Worm (Caenorhabditis elegans) whole organism, L2 larva: ENCODE results near the gene plep-1.

Experiments
- F13H6.1 ChIP-seq: sonication (generic microtip); optimal IDR thresholded peaks from 2 replicates; lab custom pipeline; 2016; ENCODE audit warnings: missing genetic modification characterization, missing compliant biosample characterization
- aly-2 ChIP-seq: fragments of 150-350 bp; optimal IDR thresholded peaks from 2 replicates; lab custom pipeline; 2014; ENCODE audit warnings: missing biosample characterization, missing genetic modification characterization
- ama-1 ChIP-seq: fragments of 150-350 bp; optimal IDR thresholded peaks from 2 replicates; lab custom pipeline; 2018; ENCODE audit warnings: inconsistent platforms
- blmp-1 ChIP-seq: sonication (generic microtip); optimal IDR thresholded peaks from 2 replicates; lab custom pipeline; 2017; ENCODE audit warnings: missing genetic modification characterization, mild to moderate bottlenecking, missing compliant biosample characterization, antibody characterized with exemption, moderate library complexity; ENCODE audit not compliant: insufficient read depth
- fos-1 ChIP-seq: fragments of 150-350 bp; optimal IDR thresholded peaks from 2 replicates; lab custom pipeline; 2014; ENCODE audit warnings: missing biosample characterization, missing genetic modification characterization
- gmeb-1 ChIP-seq: fragments of 150-350 bp; optimal IDR thresholded peaks from 2 replicates; lab custom pipeline; 2014; ENCODE audit warnings: missing biosample characterization, missing genetic modification characterization
- lin-13 ChIP-seq: fragments of 150-350 bp; optimal IDR thresholded peaks from 2 replicates; lab custom pipeline; 2014; ENCODE audit warnings: missing biosample characterization, missing genetic modification reagents, missing genetic modification characterization
- nhr-10 ChIP-seq: sonication (generic microtip); optimal IDR thresholded peaks from 2 replicates; lab custom pipeline; 2017; ENCODE audit warnings: missing biosample characterization, missing genetic modification characterization
- nhr-12 ChIP-seq: fragments of 150-350 bp; optimal IDR thresholded peaks from 2 replicates; lab custom pipeline; 2014; ENCODE audit warnings: missing biosample characterization, missing genetic modification characterization
- nhr-6 ChIP-seq: fragments of 150-350 bp; optimal IDR thresholded peaks from 2 replicates; lab custom pipeline; 2014; ENCODE audit warnings: missing biosample characterization, missing genetic modification characterization
- skn-1 ChIP-seq: sonication (generic microtip); optimal IDR thresholded peaks from 2 replicates; lab custom pipeline; 2017; ENCODE audit warnings: missing biosample characterization, missing genetic modification characterization
- snpc-4 ChIP-seq: fragments of 150-350 bp; optimal IDR thresholded peaks from 2 replicates; lab custom pipeline; 2014; ENCODE audit warnings: missing biosample characterization, missing genetic modification characterization
- unc-62 ChIP-seq: fragments of 150-350 bp; optimal IDR thresholded peaks from 2 replicates; lab custom pipeline; 2014; ENCODE audit warnings: missing biosample characterization, missing genetic modification reagents, missing genetic modification characterization
- ztf-4 ChIP-seq: fragments of 150-350 bp; optimal IDR thresholded peaks from 2 replicates; lab custom pipeline; 2014; ENCODE audit warnings: missing biosample characterization, missing genetic modification characterization

- TF ChIP-seq skn-1 (tag; lab: Kevin White, UChicago) (peak; percentile 4), nhr-12 (tag; lab: Kevin White, UChicago) (peak; percentile 34), nhr-10 (tag; lab: Kevin White, UChicago) (peak; percentile 49), snpc-4 (tag; lab: Kevin White, UChicago) (peak; percentile 85), F13H6.1 (peak; percentile 94), fos-1 (tag; lab: Kevin White, UChicago) (peak; percentile 91), lin-13 (GFP tag; lab: Kevin White, UChicago) (peak; percentile 97), nhr-6 (peak; percentile 81), blmp-1 (peak; percentile 74), ztf-4 (tag; lab: Kevin White, UChicago) (peak; percentile 82), unc-62 (GFP tag; lab: Kevin White, UChicago) (peak; percentile 82), gmeb-1 (tag; lab: Kevin White, UChicago) (peak; percentile 93), ama-1 (lab: Kevin White, UChicago) (peak; percentile 63), aly-2 (tag; lab: Kevin White, UChicago) (no peak)
Observed at ce11 chrII:4299227-4299703, 12.8 kb downstream of the plep-1 start, which contains the start of gene sco-1.
